Fruit fly (Drosophila melanogaster) whole organism, embryonic: ENCODE measurements around the gene cni.

Source experiments
- BEAF-32 ChIP-seq: fragments of 200-800 bp; sonication (Bioruptor generic); optimal IDR thresholded peaks from 3 replicates; lab custom pipeline; 2017; ENCODE audit warnings: missing biosample characterization, missing genetic modification characterization, mild to moderate bottlenecking, moderate library complexity, missing genetic modification reagents
- CG10267 ChIP-seq: fragments of 200-800 bp; sonication (Bioruptor generic); optimal IDR thresholded peaks from 2 replicates; lab custom pipeline; 2018; ENCODE audit warnings: missing biosample characterization, mild to moderate bottlenecking, missing genetic modification characterization, moderate library complexity
- CG11504 ChIP-seq: fragments of 200-800 bp; sonication (Bioruptor generic); optimal IDR thresholded peaks from 3 replicates; lab custom pipeline; 2019; ENCODE audit warnings: missing biosample characterization, mild to moderate bottlenecking, missing genetic modification characterization, moderate library complexity
- CG12659 ChIP-seq: fragments of 200-800 bp; sonication (Bioruptor generic); optimal IDR thresholded peaks from 3 replicates; lab custom pipeline; 2017; ENCODE audit warnings: mild to moderate bottlenecking, missing biosample characterization, missing genetic modification reagents, missing genetic modification characterization
- CG12942 ChIP-seq: fragments of 200-800 bp; sonication (Bioruptor generic); optimal IDR thresholded peaks from 3 replicates; lab custom pipeline; 2016; ENCODE audit warnings: missing biosample characterization, missing genetic modification characterization
- CG1647 ChIP-seq: fragments of 200-800 bp; sonication (Bioruptor generic); optimal IDR thresholded peaks from 3 replicates; lab custom pipeline; 2016; ENCODE audit warnings: missing biosample characterization, missing genetic modification characterization
- CG16779 ChIP-seq: fragments of 200-800 bp; sonication (Bioruptor generic); IDR thresholded peaks from 2 replicates; pipeline ENCODE4 v1.3.6; 2022; ENCODE audit warnings: missing biosample characterization, missing genetic modification characterization
- CG17359 ChIP-seq: fragments of 200-800 bp; sonication (Bioruptor generic); optimal IDR thresholded peaks from 3 replicates; lab custom pipeline; 2018; ENCODE audit warnings: missing biosample characterization, mild to moderate bottlenecking, missing genetic modification characterization, moderate library complexity
- CG17802 ChIP-seq: fragments of 200-800 bp; sonication (Bioruptor generic); optimal IDR thresholded peaks from 2 replicates; lab custom pipeline; 2018; ENCODE audit warnings: missing biosample characterization, mild to moderate bottlenecking, missing genetic modification characterization, moderate library complexity
- CG2129 ChIP-seq: fragments of 200-800 bp; sonication (Bioruptor generic); IDR thresholded peaks from 2 replicates; pipeline ENCODE4 v1.3.6; 2022; ENCODE audit warnings: missing biosample characterization, missing genetic modification characterization; ENCODE audit not compliant: partially characterized antibody
- CG2202 ChIP-seq: fragments of 200-800 bp; sonication (Bioruptor generic); optimal IDR thresholded peaks from 2 replicates; lab custom pipeline; 2018; ENCODE audit warnings: missing biosample characterization, mild to moderate bottlenecking, missing genetic modification characterization
- CG30403 ChIP-seq: fragments of 200-800 bp; sonication (Bioruptor generic); optimal IDR thresholded peaks from 3 replicates; lab custom pipeline; 2016; ENCODE audit warnings: missing biosample characterization, missing genetic modification characterization
- CG31224 ChIP-seq: fragments of 200-800 bp; sonication (Bioruptor generic); IDR thresholded peaks from 2 replicates; pipeline ENCODE4 v1.3.6; 2022; ENCODE audit warnings: missing biosample characterization, missing genetic modification characterization
- CG34224 ChIP-seq: fragments of 200-800 bp; sonication (Bioruptor generic); IDR thresholded peaks from 3 replicates; pipeline ENCODE4 v1.3.6; 2022; ENCODE audit warnings: missing biosample characterization, missing genetic modification characterization; ENCODE audit not compliant: partially characterized antibody
- CG42726 ChIP-seq: fragments of 200-800 bp; sonication (Bioruptor generic); IDR thresholded peaks from 2 replicates; pipeline ENCODE4 v1.3.6; 2022; ENCODE audit warnings: missing biosample characterization, missing genetic modification characterization; ENCODE audit not compliant: partially characterized antibody
- CG4282 ChIP-seq: fragments of 200-800 bp; sonication (Bioruptor generic); optimal IDR thresholded peaks from 2 replicates; lab custom pipeline; 2016; ENCODE audit warnings: missing biosample characterization, missing genetic modification characterization
- CG6791 ChIP-seq: fragments of 200-800 bp; sonication (Bioruptor generic); IDR thresholded peaks from 3 replicates; pipeline ENCODE4 v1.3.6; 2022; ENCODE audit warnings: missing biosample characterization, missing genetic modification characterization; ENCODE audit not compliant: partially characterized antibody
- CG7372 ChIP-seq: fragments of 200-800 bp; sonication (Bioruptor generic); IDR thresholded peaks from 2 replicates; pipeline ENCODE4 v1.3.6; 2022; ENCODE audit warnings: missing biosample characterization, missing genetic modification characterization
- CG7745 ChIP-seq: fragments of 200-800 bp; sonication (Bioruptor generic); optimal IDR thresholded peaks from 2 replicates; lab custom pipeline; 2018; ENCODE audit warnings: missing biosample characterization, mild to moderate bottlenecking, missing genetic modification characterization, moderate library complexity
- CG8478 ChIP-seq: fragments of >200 bp; optimal IDR thresholded peaks from 2 replicates; lab custom pipeline; 2018
- CG9817 ChIP-seq: fragments of 200-800 bp; sonication (Bioruptor generic); optimal IDR thresholded peaks from 2 replicates; lab custom pipeline; 2018; ENCODE audit warnings: missing biosample characterization, mild to moderate bottlenecking, missing genetic modification characterization, moderate library complexity
- CHES-1-like ChIP-seq: fragments of 200-800 bp; sonication (Bioruptor generic); optimal IDR thresholded peaks from 2 replicates; lab custom pipeline; 2016; ENCODE audit warnings: missing biosample characterization, missing genetic modification characterization
- E2f2 ChIP-seq: fragments of 200-800 bp; sonication (Bioruptor generic); IDR thresholded peaks from 2 replicates; pipeline ENCODE4 v1.3.6; 2022; ENCODE audit warnings: missing biosample characterization, missing genetic modification characterization
- Gsc ChIP-seq: fragments of 200-800 bp; sonication (Bioruptor generic); IDR thresholded peaks from 2 replicates; pipeline ENCODE4 v1.3.6; 2022; ENCODE audit warnings: missing biosample characterization, missing genetic modification characterization
- MESR4 ChIP-seq: fragments of 200-800 bp; sonication (Bioruptor generic); optimal IDR thresholded peaks from 2 replicates; lab custom pipeline; 2018; ENCODE audit warnings: missing biosample characterization, mild to moderate bottlenecking, missing genetic modification characterization, moderate library complexity
- Neu2 ChIP-seq: fragments of 200-800 bp; sonication (Bioruptor generic); optimal IDR thresholded peaks from 3 replicates; lab custom pipeline; 2016; ENCODE audit warnings: missing biosample characterization, missing genetic modification characterization, borderline replicate concordance
- Stat92E ChIP-seq, 3 experiments: fragments of >200 bp in 2 of 3; fragments of 200-800 bp in 1 of 3; sonication (Bioruptor generic) in 1 of 3; optimal IDR thresholded peaks; 2 replicates each; lab custom pipeline; 2017 to 2019; ENCODE audit warnings: missing biosample characterization in 3 of 3, missing genetic modification characterization in 3 of 3, mild to moderate bottlenecking in 1 of 3, moderate library complexity in 1 of 3
- ab ChIP-seq: fragments of 200-800 bp; sonication (Bioruptor generic); optimal IDR thresholded peaks from 2 replicates; lab custom pipeline; 2016; ENCODE audit warnings: missing biosample characterization, missing genetic modification characterization
- bcd ChIP-seq: fragments of 200-800 bp; sonication (Bioruptor generic); optimal IDR thresholded peaks from 2 replicates; lab custom pipeline; 2017; ENCODE audit warnings: missing biosample characterization, mild to moderate bottlenecking, missing genetic modification characterization
- corto ChIP-seq: fragments of 200-800 bp; sonication (Bioruptor generic); optimal IDR thresholded peaks from 2 replicates; lab custom pipeline; 2016; ENCODE audit warnings: missing biosample characterization, mild to moderate bottlenecking, missing genetic modification characterization, moderate library complexity
- crc ChIP-seq: fragments of 200-800 bp; sonication (Bioruptor generic); optimal IDR thresholded peaks from 2 replicates; lab custom pipeline; 2016; ENCODE audit warnings: missing biosample characterization, missing genetic modification characterization
- da ChIP-seq: fragments of 200-800 bp; sonication (Bioruptor generic); optimal IDR thresholded peaks from 2 replicates; lab custom pipeline; 2016; ENCODE audit warnings: missing biosample characterization, missing genetic modification characterization
- en ChIP-seq: fragments of 200-800 bp; sonication (Bioruptor generic); optimal IDR thresholded peaks from 2 replicates; lab custom pipeline; 2016; ENCODE audit warnings: missing biosample characterization, missing genetic modification characterization
- gcm2 ChIP-seq: fragments of 200-800 bp; sonication (Bioruptor generic); optimal IDR thresholded peaks from 2 replicates; lab custom pipeline; 2016; ENCODE audit warnings: missing biosample characterization, missing genetic modification characterization
- gem ChIP-seq: fragments of 200-800 bp; sonication (Bioruptor generic); optimal IDR thresholded peaks from 2 replicates; lab custom pipeline; 2019; ENCODE audit warnings: missing biosample characterization, mild to moderate bottlenecking, missing genetic modification characterization, moderate library complexity
- hbn ChIP-seq: fragments of 200-800 bp; sonication (Bioruptor generic); IDR thresholded peaks from 2 replicates; pipeline ENCODE4 v1.3.6; 2022; ENCODE audit warnings: missing biosample characterization, missing genetic modification characterization; ENCODE audit not compliant: partially characterized antibody
- insv ChIP-seq, 2 experiments: fragments of 200-800 bp; sonication (Bioruptor generic); optimal IDR thresholded peaks; 3 replicates each; lab custom pipeline; 2016 to 2018; ENCODE audit warnings: missing biosample characterization in 2 of 2, missing genetic modification characterization in 2 of 2
- jing ChIP-seq: fragments of 200-800 bp; sonication (Bioruptor generic); optimal IDR thresholded peaks from 2 replicates; lab custom pipeline; 2018; ENCODE audit warnings: missing biosample characterization, mild to moderate bottlenecking, missing genetic modification characterization
- klu ChIP-seq: fragments of 200-800 bp; sonication (Bioruptor generic); IDR thresholded peaks from 2 replicates; pipeline ENCODE4 v1.3.6; 2022; ENCODE audit warnings: missing biosample characterization, missing genetic modification characterization
- mam ChIP-seq: fragments of 200-800 bp; sonication (Bioruptor generic); optimal IDR thresholded peaks from 3 replicates; lab custom pipeline; 2016; ENCODE audit warnings: missing biosample characterization, missing genetic modification characterization
- phol ChIP-seq: fragments of 200-800 bp; sonication (Bioruptor generic); optimal IDR thresholded peaks from 3 replicates; lab custom pipeline; 2018; ENCODE audit warnings: missing biosample characterization, mild to moderate bottlenecking, missing genetic modification characterization, moderate library complexity
- ranshi ChIP-seq: fragments of 200-800 bp; sonication (Bioruptor generic); IDR thresholded peaks from 2 replicates; pipeline ENCODE4 v1.3.6; 2022; ENCODE audit warnings: missing biosample characterization, missing genetic modification characterization
- ro ChIP-seq: fragments of 200-800 bp; sonication (Bioruptor generic); IDR thresholded peaks from 2 replicates; pipeline ENCODE4 v1.3.6; 2022; ENCODE audit warnings: missing biosample characterization, missing genetic modification characterization
- run ChIP-seq: fragments of 200-800 bp; sonication (Bioruptor generic); optimal IDR thresholded peaks from 3 replicates; lab custom pipeline; 2018; ENCODE audit warnings: missing biosample characterization, mild to moderate bottlenecking, missing genetic modification characterization
- schlank ChIP-seq: fragments of 200-800 bp; sonication (Bioruptor generic); optimal IDR thresholded peaks from 2 replicates; lab custom pipeline; 2018; ENCODE audit warnings: missing biosample characterization, mild to moderate bottlenecking, missing genetic modification characterization
- sob ChIP-seq: fragments of 200-800 bp; sonication (Bioruptor generic); IDR thresholded peaks from 2 replicates; pipeline ENCODE4 v1.3.6; 2022; ENCODE audit warnings: missing biosample characterization, missing genetic modification characterization
- ttk ChIP-seq: fragments of 200-800 bp; sonication (Bioruptor generic); IDR thresholded peaks from 2 replicates; pipeline ENCODE4 v2.1.2; 2022; ENCODE audit warnings: missing biosample characterization, missing genetic modification characterization
- wek ChIP-seq: fragments of 200-800 bp; sonication (Bioruptor generic); optimal IDR thresholded peaks from 3 replicates; lab custom pipeline; 2018; ENCODE audit warnings: missing biosample characterization, mild to moderate bottlenecking, missing genetic modification characterization, moderate library complexity

Gene cni

dm6 chr2L:16352585-16353580 lies 42.4 kb upstream of the cni start, which contains the start of the genes Hyls1, chif and CG4455:
Gene Hyls1, minus strand, starts transcription at chr2L:16352628.
Gene chif, minus strand, starts transcription at chr2L:16352628.
Gene CG4455, plus strand, starts transcription at chr2L:16352934.
- peak in 1 of 3 experiments; percentile 31 for TF ChIP-seq Stat92E (GFP tag; optimal IDR thresholded peaks at IDR 0.05; lab: Kevin White, UChicago)
- no peak for TF ChIP-seq ranshi (GFP tag; lab: Robert Waterston, UW)
- peak; percentile 70 for TF ChIP-seq CG12659 (GFP tag; lab: Kevin White, UChicago)
- no peak for TF ChIP-seq schlank (tag; lab: Kevin White, UChicago)
- no peak for TF ChIP-seq gcm2
- peak; percentile 55 for TF ChIP-seq MESR4 (GFP tag; lab: Kevin White, UChicago)
- TF ChIP-seq CG17802 = no peak
- no peak for TF ChIP-seq Neu2 (GFP tag; lab: Kevin White, UChicago)
- TF ChIP-seq ttk = no peak
- no peak for TF ChIP-seq klu
- TF ChIP-seq CG2129 (GFP tag; lab: Robert Waterston, UW) = peak; percentile 85
- no peak for TF ChIP-seq CG7745 (tag; lab: Kevin White, UChicago)
- TF ChIP-seq CHES-1-like = no peak
- peak; percentile 63 for TF ChIP-seq gem
- peak; percentile 96 for TF ChIP-seq BEAF-32 (GFP tag; lab: Kevin White, UChicago)
- no peak for TF ChIP-seq CG7372
- TF ChIP-seq wek (GFP tag; lab: Kevin White, UChicago) = no peak
- peak; percentile 82 for TF ChIP-seq CG6791
- no peak for TF ChIP-seq ab
- TF ChIP-seq da (GFP tag; lab: Kevin White, UChicago) = no peak
- TF ChIP-seq E2f2 (GFP tag; lab: Robert Waterston, UW) = peak; percentile 49
- no peak for TF ChIP-seq CG8478 (lab: Kevin White, UChicago)
- peak; percentile 76 for TF ChIP-seq CG11504 (tag; lab: Kevin White, UChicago)
- no peak for TF ChIP-seq CG16779
- peak; percentile 83 for TF ChIP-seq hbn (GFP tag; lab: Robert Waterston, UW)
- no peak for TF ChIP-seq CG2202
- peak; percentile 5 for TF ChIP-seq run (tag; lab: Kevin White, UChicago)
- TF ChIP-seq insv (GFP tag; optimal IDR thresholded peaks at IDR 0.05; lab: Kevin White, UChicago) = no peak
- TF ChIP-seq CG17359 (tag; lab: Kevin White, UChicago) = no peak
- peak; percentile 67 for TF ChIP-seq CG10267 (tag; lab: Kevin White, UChicago)
- peak; percentile 72 for TF ChIP-seq CG42726 (GFP tag; lab: Robert Waterston, UW)
- no peak for TF ChIP-seq mam
- TF ChIP-seq sob = no peak
- peak; percentile 73 for TF ChIP-seq corto (GFP tag; lab: Kevin White, UChicago)
- peak; percentile 63 for TF ChIP-seq phol (tag; lab: Kevin White, UChicago)
- no peak for TF ChIP-seq CG1647 (GFP tag; lab: Kevin White, UChicago)
- TF ChIP-seq en (GFP tag; lab: Kevin White, UChicago) = no peak
- no peak for TF ChIP-seq ro (GFP tag; lab: Robert Waterston, UW)
- no peak for TF ChIP-seq jing (GFP tag; lab: Kevin White, UChicago)
- peak; percentile 28 for TF ChIP-seq CG9817
- no peak for TF ChIP-seq crc
- TF ChIP-seq CG12942 (GFP tag; lab: Kevin White, UChicago) = peak; percentile 2
- TF ChIP-seq CG31224 = no peak
- no peak for TF ChIP-seq CG4282 (GFP tag; lab: Kevin White, UChicago)
- no peak for TF ChIP-seq Gsc (GFP tag; lab: Robert Waterston, UW)
- peak; percentile 80 for TF ChIP-seq CG34224 (GFP tag; lab: Robert Waterston, UW)
- TF ChIP-seq CG30403 (GFP tag; lab: Kevin White, UChicago) = peak; percentile 53
- TF ChIP-seq bcd (GFP tag; lab: Kevin White, UChicago) = peak; percentile 58
